Worm (Caenorhabditis elegans): ENCODE measurements around the gene AH9.4.

Gene AH9.4

ce11 chrX:2241147-2241798 is 32.9 kb downstream of the AH9.4 start:
- TF ChIP-seq nhr-237 (tag; optimal IDR thresholded peaks at IDR 0.05), result no peak
- no peak for TF ChIP-seq ces-1 (GFP tag; optimal IDR thresholded peaks at IDR 0.05)
- TF ChIP-seq drap-1 (GFP tag; optimal IDR thresholded peaks at IDR 0.05), result no peak
- no peak for TF ChIP-seq ztf-11 (tag; optimal IDR thresholded peaks at IDR 0.05)
- TF ChIP-seq nhr-12 (tag; optimal IDR thresholded peaks at IDR 0.05), result no peak
- TF ChIP-seq bed-3 (GFP tag; optimal IDR thresholded peaks at IDR 0.05), result no peak
- TF ChIP-seq unc-62 (GFP tag; optimal IDR thresholded peaks at IDR 0.05), result no peak
- no peak for TF ChIP-seq ceh-39 (tag; optimal IDR thresholded peaks at IDR 0.05)
- no peak for TF ChIP-seq hlh-1 (tag; optimal IDR thresholded peaks at IDR 0.05)
- no peak for TF ChIP-seq nhr-76 (tag; optimal IDR thresholded peaks at IDR 0.05)
- TF ChIP-seq M03D4.4 (tag; optimal IDR thresholded peaks at IDR 0.05), result no peak
- TF ChIP-seq elt-1 (tag; optimal IDR thresholded peaks at IDR 0.05; ENCODE audit: borderline replicate concordance, insufficient read depth), result no peak
- no peak for TF ChIP-seq lsy-2 (tag; optimal IDR thresholded peaks at IDR 0.05)
- no peak for TF ChIP-seq sem-2 (GFP tag; optimal IDR thresholded peaks at IDR 0.05)
- no peak for TF ChIP-seq zip-8 (tag; optimal IDR thresholded peaks at IDR 0.05)
- TF ChIP-seq unc-39 (tag; optimal IDR thresholded peaks at IDR 0.05), result no peak
- TF ChIP-seq unc-120 (tag; optimal IDR thresholded peaks at IDR 0.05; ENCODE audit: poor library complexity, severe bottlenecking), result no peak
- no peak for TF ChIP-seq lin-13 (tag; optimal IDR thresholded peaks at IDR 0.05)

- TF ChIP-seq unc-120 (tag; optimal IDR thresholded peaks at IDR 0.05; ENCODE audit: poor library complexity, severe bottlenecking) (peak; percentile 31), M03D4.4 (tag; optimal IDR thresholded peaks at IDR 0.05) (no peak), lin-32 (GFP tag; optimal IDR thresholded peaks at IDR 0.05) (peak; percentile 64), lin-13 (tag; optimal IDR thresholded peaks at IDR 0.05) (no peak), zip-8 (tag; optimal IDR thresholded peaks at IDR 0.05) (no peak), drap-1 (GFP tag; optimal IDR thresholded peaks at IDR 0.05) (peak; percentile 25), pha-4 (tag; optimal IDR thresholded peaks at IDR 0.05) (peak; percentile 78), mep-1 (tag; optimal IDR thresholded peaks at IDR 0.05) (peak; percentile 76), nhr-28 (tag; optimal IDR thresholded peaks at IDR 0.05) (no peak), ceh-39 (tag; optimal IDR thresholded peaks at IDR 0.05) (peak; percentile 87), ceh-83 (GFP tag; optimal IDR thresholded peaks at IDR 0.05) (no peak), elt-3 (tag; optimal IDR thresholded peaks at IDR 0.05) (no peak), ham-2 (GFP tag; optimal IDR thresholded peaks at IDR 0.05) (peak; percentile 10), mls-2 (tag; optimal IDR thresholded peaks at IDR 0.05) (peak; percentile 45), elt-1 (tag; optimal IDR thresholded peaks at IDR 0.05; ENCODE audit: borderline replicate concordance, insufficient read depth) (no peak), nhr-12 (tag; optimal IDR thresholded peaks at IDR 0.05) (no peak), ces-1 (GFP tag; optimal IDR thresholded peaks at IDR 0.05) (peak; percentile 65), tbx-8 (GFP tag; optimal IDR thresholded peaks at IDR 0.05) (no peak), nhr-2 (tag; optimal IDR thresholded peaks at IDR 0.05) (peak; percentile 10), sem-2 (GFP tag; optimal IDR thresholded peaks at IDR 0.05) (no peak), bed-3 (GFP tag; optimal IDR thresholded peaks at IDR 0.05) (no peak), lsy-2 (tag; optimal IDR thresholded peaks at IDR 0.05) (peak; percentile 88), unc-39 (tag; optimal IDR thresholded peaks at IDR 0.05) (no peak), snpc-4 (tag; optimal IDR thresholded peaks at IDR 0.05) (no peak), blmp-1 (tag; optimal IDR thresholded peaks at IDR 0.05) (no peak), flh-1 (GFP tag; optimal IDR thresholded peaks at IDR 0.05) (no peak), mab-5 (tag; optimal IDR thresholded peaks at IDR 0.05) (no peak), cnd-1 (tag; optimal IDR thresholded peaks at IDR 0.05) (peak; percentile 12), ceh-43 (GFP tag; optimal IDR thresholded peaks at IDR 0.05) (no peak), sptf-1 (tag; optimal IDR thresholded peaks at IDR 0.05) (no peak), nhr-237 (tag; optimal IDR thresholded peaks at IDR 0.05) (peak; percentile 79), unc-62 (GFP tag; optimal IDR thresholded peaks at IDR 0.05) (peak; percentile 56), nhr-76 (tag; optimal IDR thresholded peaks at IDR 0.05) (no peak), ztf-11 (tag; optimal IDR thresholded peaks at IDR 0.05) (no peak), hlh-1 (tag; optimal IDR thresholded peaks at IDR 0.05) (peak; percentile 60)
Observed at ce11 chrX:2237438-2237961, 36.6 kb downstream of the AH9.4 start, which contains the start of gene vha-15. TSS of gene vha-15 (plus strand) at chrX:2237911.

ce11 chrX:2233929-2234328 is 40.2 kb downstream of the AH9.4 start, which contains the start of gene T14F9.2:
TSS of gene T14F9.2 (plus strand) at chrX:2234324.
- TF ChIP-seq ceh-39 (tag; optimal IDR thresholded peaks at IDR 0.05), result peak; percentile 0
- no peak for TF ChIP-seq unc-62 (GFP tag; optimal IDR thresholded peaks at IDR 0.05)
- TF ChIP-seq elt-1 (tag; optimal IDR thresholded peaks at IDR 0.05; ENCODE audit: borderline replicate concordance, insufficient read depth), result peak; percentile 78
- TF ChIP-seq pha-4 (tag; optimal IDR thresholded peaks at IDR 0.05), result no peak
- no peak for TF ChIP-seq M03D4.4 (tag; optimal IDR thresholded peaks at IDR 0.05)
- peak; percentile 59 for TF ChIP-seq hlh-1 (tag; optimal IDR thresholded peaks at IDR 0.05)
- TF ChIP-seq ces-1 (GFP tag; optimal IDR thresholded peaks at IDR 0.05), result peak; percentile 11
- TF ChIP-seq cnd-1 (tag; optimal IDR thresholded peaks at IDR 0.05), result no peak
- TF ChIP-seq ztf-11 (tag; optimal IDR thresholded peaks at IDR 0.05), result no peak
- TF ChIP-seq nhr-12 (tag; optimal IDR thresholded peaks at IDR 0.05), result no peak
- peak; percentile 26 for TF ChIP-seq lin-32 (GFP tag; optimal IDR thresholded peaks at IDR 0.05)
- peak; percentile 12 for TF ChIP-seq nhr-2 (tag; optimal IDR thresholded peaks at IDR 0.05)

Measured in whole organism, mixed stage, embryonic.